In the genomic region with DNA sequence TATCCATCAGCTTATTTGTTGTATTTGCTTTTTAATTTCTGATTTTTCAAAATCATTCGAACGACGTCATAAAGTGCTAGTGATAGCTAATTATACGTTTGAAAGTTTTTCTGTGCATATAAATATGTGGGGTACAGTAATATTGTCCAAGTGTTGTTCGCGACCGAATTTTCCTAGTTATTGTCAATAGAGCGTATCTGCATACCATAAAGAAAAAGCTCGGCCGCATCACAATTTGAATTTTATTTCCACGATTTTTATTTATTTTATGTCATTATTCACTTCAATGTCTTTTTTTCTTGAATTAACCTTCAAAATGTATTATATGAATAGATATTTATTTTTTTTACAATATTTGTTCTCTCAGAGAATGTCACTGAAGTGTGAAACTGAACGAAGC, we compare ENCODE assay signal across 5 worm cellular contexts.
TF ChIP-seq lines count a peak whose summit lies in the region.

Gene rnh-2 (plus strand): TSS at position 368 of the 400 bp plus-strand sequence.

TF ChIP-seq in whole organism, L1 larva, 84 proteins besides CTCF, POLR2A, EP300 and RAD21 (continues in another document):
- no peak for TF ChIP-seq mab-9 (GFP tag; IDR thresholded peaks at IDR 0.05; lab: Robert Waterston, UW)
- peak; percentile 81 for TF ChIP-seq C16A3.4 (tag; optimal IDR thresholded peaks at IDR 0.05; lab: Kevin White, UChicago)
- peak; percentile 61 for TF ChIP-seq tbx-2 (tag; optimal IDR thresholded peaks at IDR 0.05; lab: Kevin White, UChicago)
- TF ChIP-seq irx-1 (tag; optimal IDR thresholded peaks at IDR 0.05; lab: Kevin White, UChicago) = no peak
- TF ChIP-seq efl-3 (GFP tag; optimal IDR thresholded peaks at IDR 0.05; lab: Kevin White, UChicago) = no peak
- TF ChIP-seq elt-3 (tag; optimal IDR thresholded peaks at IDR 0.05; lab: Kevin White, UChicago) = peak in 2 of 6 experiments; percentile 21 to 27
- no peak for TF ChIP-seq unc-30 (tag; optimal IDR thresholded peaks at IDR 0.05; lab: Kevin White, UChicago)
- peak; percentile 61 for TF ChIP-seq xbp-1 (tag; optimal IDR thresholded peaks at IDR 0.05; lab: Kevin White, UChicago)
- no peak for TF ChIP-seq nhr-84 (tag; optimal IDR thresholded peaks at IDR 0.05; lab: Kevin White, UChicago)
- TF ChIP-seq vab-15 (tag; optimal IDR thresholded peaks at IDR 0.05; lab: Kevin White, UChicago) = no peak
- TF ChIP-seq aha-1 (tag; optimal IDR thresholded peaks at IDR 0.05; lab: Kevin White, UChicago) = no peak
- no peak for TF ChIP-seq unc-98 (GFP tag; IDR thresholded peaks at IDR 0.05; lab: Robert Waterston, UW)
- no peak for TF ChIP-seq Y116A8C.19 (tag; optimal IDR thresholded peaks at IDR 0.05; lab: Kevin White, UChicago; ENCODE audit: borderline replicate concordance)
- TF ChIP-seq nhr-85 (tag; lab: Kevin White, UChicago) = peak; percentile 78
- TF ChIP-seq unc-62 (GFP tag; optimal IDR thresholded peaks at IDR 0.05; lab: Kevin White, UChicago) = no peak
- TF ChIP-seq sup-37 (GFP tag; optimal IDR thresholded peaks at IDR 0.05; lab: Kevin White, UChicago) = no peak
- peak; percentile 42 for TF ChIP-seq nhr-77 (tag; optimal IDR thresholded peaks at IDR 0.05; lab: Kevin White, UChicago)
- no peak for TF ChIP-seq aly-2 (tag; optimal IDR thresholded peaks at IDR 0.05; lab: Kevin White, UChicago)

TF ChIP-seq in whole organism, L3 larva, 47 proteins besides CTCF, POLR2A, EP300 and RAD21 (continues in another document):
- TF ChIP-seq nhr-12 (tag; optimal IDR thresholded peaks at IDR 0.05; lab: Kevin White, UChicago) = no peak
- TF ChIP-seq nhr-23 (tag; optimal IDR thresholded peaks at IDR 0.05; lab: Kevin White, UChicago) = peak; percentile 83
- peak; percentile 42 for TF ChIP-seq elt-2 (tag; optimal IDR thresholded peaks at IDR 0.05; lab: Kevin White, UChicago)
- TF ChIP-seq pha-4 (tag; optimal IDR thresholded peaks at IDR 0.05; lab: Kevin White, UChicago) = peak; percentile 92
- no peak for TF ChIP-seq egl-27 (tag; optimal IDR thresholded peaks at IDR 0.05; lab: Kevin White, UChicago)
- peak; percentile 60 for TF ChIP-seq nfya-1 (tag; optimal IDR thresholded peaks at IDR 0.05; lab: Kevin White, UChicago; ENCODE audit: insufficient read depth)
- TF ChIP-seq ztf-4 (tag; optimal IDR thresholded peaks at IDR 0.05; lab: Kevin White, UChicago) = no peak
- peak; percentile 28 for TF ChIP-seq nhr-76 (tag; optimal IDR thresholded peaks at IDR 0.05; lab: Kevin White, UChicago)
- TF ChIP-seq skn-1 (tag; optimal IDR thresholded peaks at IDR 0.05; lab: Kevin White, UChicago) = no peak
- TF ChIP-seq lin-39 (tag; optimal IDR thresholded peaks at IDR 0.05; lab: Kevin White, UChicago) = no peak
- TF ChIP-seq nhr-28 (tag; optimal IDR thresholded peaks at IDR 0.05; lab: Kevin White, UChicago) = no peak
- no peak for TF ChIP-seq nhr-237 (tag; optimal IDR thresholded peaks at IDR 0.05; lab: Kevin White, UChicago)
- no peak for TF ChIP-seq daf-12 (tag; optimal IDR thresholded peaks at IDR 0.05; lab: Kevin White, UChicago)
- TF ChIP-seq nhr-43 (tag; optimal IDR thresholded peaks at IDR 0.05; lab: Kevin White, UChicago; ENCODE audit: poor library complexity, severe bottlenecking) = peak; percentile 58
- peak; percentile 46 for TF ChIP-seq R02D3.7 (tag; optimal IDR thresholded peaks at IDR 0.05; lab: Kevin White, UChicago)
- TF ChIP-seq fkh-10 (GFP tag; optimal IDR thresholded peaks at IDR 0.05; lab: Kevin White, UChicago) = no peak
- TF ChIP-seq elt-1 (tag; optimal IDR thresholded peaks at IDR 0.05; lab: Kevin White, UChicago) = no peak
- TF ChIP-seq lin-15B (tag; optimal IDR thresholded peaks at IDR 0.05; lab: Kevin White, UChicago) = peak; percentile 85

TF ChIP-seq in whole organism, early embryonic, 17 proteins besides CTCF, POLR2A, EP300 and RAD21:
- TF ChIP-seq flt-1 (GFP tag; IDR thresholded peaks at IDR 0.05; lab: Robert Waterston, UW) (0 out of 2 replicates have a peak, but pooled peaks have one; percentile 31), B0310.2 (tag; optimal IDR thresholded peaks at IDR 0.05; lab: Kevin White, UChicago) (no peak), aly-1 (tag; optimal IDR thresholded peaks at IDR 0.05; lab: Kevin White, UChicago) (no peak), pes-1 (GFP tag; IDR thresholded peaks at IDR 0.05; lab: Robert Waterston, UW) (no peak), F13C5.2 (tag; optimal IDR thresholded peaks at IDR 0.05; lab: Kevin White, UChicago) (peak; percentile 5), hmbx-1 (tag; optimal IDR thresholded peaks at IDR 0.05; lab: Kevin White, UChicago) (no peak), ets-7 (tag; optimal IDR thresholded peaks at IDR 0.05; lab: Kevin White, UChicago) (no peak), tbx-37 (GFP tag; conservative IDR thresholded peaks at IDR 0.05; lab: Robert Waterston, UW) (peak; percentile 46; the same call in 1 of the 2 replicates), tbx-11 (GFP tag; IDR thresholded peaks at IDR 0.05; lab: Robert Waterston, UW) (no peak), ama-1 (optimal IDR thresholded peaks at IDR 0.05; lab: Kevin White, UChicago) (no peak), hnd-1 (tag; optimal IDR thresholded peaks at IDR 0.05; lab: Kevin White, UChicago) (no peak)

TF ChIP-seq in whole organism, midembryonic, 9 proteins besides CTCF, POLR2A, EP300 and RAD21:
- peak; percentile 60 for TF ChIP-seq cog-1 (tag; optimal IDR thresholded peaks at IDR 0.05; lab: Kevin White, UChicago)
- TF ChIP-seq ztf-29 (GFP tag; IDR thresholded peaks at IDR 0.05; lab: Robert Waterston, UW) = no peak
- 0 out of 2 replicates have a peak, but pooled peaks have one; percentile 54 for TF ChIP-seq flt-1 (GFP tag; IDR thresholded peaks at IDR 0.05; lab: Robert Waterston, UW)
- peak; percentile 68 for TF ChIP-seq ztf-23 (GFP tag; IDR thresholded peaks at IDR 0.05; lab: Robert Waterston, UW)
- no peak for TF ChIP-seq med-1 (GFP tag; optimal IDR thresholded peaks at IDR 0.05; lab: Kevin White, UChicago; ENCODE audit: insufficient read depth)

TF ChIP-seq in whole organism, young adult, 124 proteins besides CTCF, POLR2A, EP300 and RAD21 (continues in another document):
- TF ChIP-seq mes-4 (tag; optimal IDR thresholded peaks at IDR 0.05; lab: Kevin White, UChicago) (no peak), lir-1 (GFP tag; conservative IDR thresholded peaks at IDR 0.05; lab: Robert Waterston, UW) (0 out of 2 replicates have a peak, but pooled peaks have one; percentile 36), somi-1 (GFP tag; optimal IDR thresholded peaks at IDR 0.05; lab: Kevin White, UChicago) (no peak), attf-3 (GFP tag; conservative IDR thresholded peaks at IDR 0.05; lab: Robert Waterston, UW) (0 out of 2 replicates have a peak, but pooled peaks have one; percentile 15), aptf-2 (GFP tag; conservative IDR thresholded peaks at IDR 0.05; lab: Robert Waterston, UW) (0 out of 2 replicates have a peak, but pooled peaks have one; percentile 34), attf-5 (GFP tag; optimal IDR thresholded peaks at IDR 0.05; lab: Kevin White, UChicago) (peak; percentile 87), Y95B8A.8 (GFP tag; IDR thresholded peaks at IDR 0.05; lab: Robert Waterston, UW) (0 out of 2 replicates have a peak, but pooled peaks have one; percentile 14), let-526 (GFP tag; IDR thresholded peaks at IDR 0.05; lab: Robert Waterston, UW) (no peak), madf-10 (tag; optimal IDR thresholded peaks at IDR 0.05; lab: Kevin White, UChicago) (peak; percentile 49), B0019.2 (GFP tag; conservative IDR thresholded peaks at IDR 0.05; lab: Robert Waterston, UW) (peak; percentile 70; the same call in 1 of the 2 replicates), cebp-1 (GFP tag; IDR thresholded peaks at IDR 0.05; lab: Robert Waterston, UW) (no peak), cebp-1 (tag; optimal IDR thresholded peaks at IDR 0.05; lab: Kevin White, UChicago) (peak; percentile 50), ekl-4 (GFP tag; IDR thresholded peaks at IDR 0.05; lab: Robert Waterston, UW) (no peak), lin-40 (tag; optimal IDR thresholded peaks at IDR 0.05; lab: Kevin White, UChicago) (peak; percentile 36), Y67H2A.10 (GFP tag; conservative IDR thresholded peaks at IDR 0.05; lab: Robert Waterston, UW) (peak; percentile 44; the same call in 1 of the 2 replicates), mel-28 (tag; optimal IDR thresholded peaks at IDR 0.05; lab: Kevin White, UChicago; ENCODE audit: borderline replicate concordance) (no peak), ztf-26 (tag; optimal IDR thresholded peaks at IDR 0.05; lab: Kevin White, UChicago) (no peak), B0261.1 (tag; optimal IDR thresholded peaks at IDR 0.05; lab: Kevin White, UChicago) (no peak), Y79H2A.3 (GFP tag; conservative IDR thresholded peaks at IDR 0.05; lab: Robert Waterston, UW) (no peak), hsf-1 (GFP tag; IDR thresholded peaks at IDR 0.05; lab: Robert Waterston, UW) (no peak), egl-44 (GFP tag; IDR thresholded peaks at IDR 0.05; lab: Robert Waterston, UW) (no peak), snpc-4 (GFP tag; optimal IDR thresholded peaks at IDR 0.05; lab: Kevin White, UChicago) (no peak), snpc-4 (tag; optimal IDR thresholded peaks at IDR 0.05; lab: Kevin White, UChicago) (peak in 2 of 4 experiments; percentile 57 to 68), ztf-28 (GFP tag; IDR thresholded peaks at IDR 0.05; lab: Robert Waterston, UW) (0 out of 2 replicates have a peak, but pooled peaks have one; percentile 37), him-1 (tag; optimal IDR thresholded peaks at IDR 0.05; lab: Kevin White, UChicago) (peak; percentile 78), snpc-1.1 (tag; optimal IDR thresholded peaks at IDR 0.05; lab: Kevin White, UChicago; ENCODE audit: insufficient read depth) (no peak), unc-130 (GFP tag; optimal IDR thresholded peaks at IDR 0.05; lab: Kevin White, UChicago) (peak; percentile 88), pbrm-1 (GFP tag; IDR thresholded peaks at IDR 0.05; lab: Robert Waterston, UW) (peak; percentile 67), aptf-3 (GFP tag; IDR thresholded peaks at IDR 0.05; lab: Robert Waterston, UW) (no peak), fkh-3 (tag; optimal IDR thresholded peaks at IDR 0.05; lab: Kevin White, UChicago) (no peak), sdz-38 (tag; optimal IDR thresholded peaks at IDR 0.05; lab: Kevin White, UChicago) (no peak), dpff-1 (tag; optimal IDR thresholded peaks at IDR 0.05; lab: Kevin White, UChicago) (no peak), B0035.1 (tag; optimal IDR thresholded peaks at IDR 0.05; lab: Kevin White, UChicago) (no peak), mxl-1 (tag; optimal IDR thresholded peaks at IDR 0.05; lab: Kevin White, UChicago) (no peak), K11D2.4 (GFP tag; IDR thresholded peaks at IDR 0.05; lab: Robert Waterston, UW) (0 out of 2 replicates have a peak, but pooled peaks have one; percentile 23), T26A5.8 (tag; optimal IDR thresholded peaks at IDR 0.05; lab: Kevin White, UChicago) (no peak), hlh-26 (GFP tag; conservative IDR thresholded peaks at IDR 0.05; lab: Robert Waterston, UW) (no peak), repo-1 (tag; optimal IDR thresholded peaks at IDR 0.05; lab: Kevin White, UChicago) (no peak), pha-4 (tag; optimal IDR thresholded peaks at IDR 0.05; lab: Kevin White, UChicago) (no peak)

Comparison
In these comparisons a context has a peak if more than half of its experiments do, and no peak if none do; other contexts are left out.
1. Of the 8 proteins assayed by ChIP-seq in both whole organism, young adult and whole organism, L1 larva: peak only in whole organism, young adult: none; only in whole organism, L1 larva: dpl-1 and nhr-90; in both: efl-1 and unc-130; in neither: 2; mixed calls (peak in some experiments, not most) for 2.